Worm (Caenorhabditis elegans) whole organism, L2 larva: ENCODE results near the gene col-125.

Experiments
- alr-1 ChIP-seq: fragments of 150-350 bp; optimal IDR thresholded peaks from 2 replicates; lab custom pipeline; 2014; ENCODE audit warnings: missing biosample characterization, missing genetic modification characterization
- ceh-16 ChIP-seq: fragments of 150-350 bp; optimal IDR thresholded peaks from 2 replicates; lab custom pipeline; 2014; ENCODE audit warnings: missing biosample characterization, missing genetic modification characterization
- elt-1 ChIP-seq: fragments of 150-350 bp; optimal IDR thresholded peaks from 2 replicates; lab custom pipeline; 2014; ENCODE audit warnings: missing biosample characterization, missing genetic modification characterization
- elt-3 ChIP-seq: sonication (generic microtip); optimal IDR thresholded peaks from 2 replicates; lab custom pipeline; 2017; ENCODE audit warnings: missing biosample characterization, missing genetic modification characterization
- lin-11 ChIP-seq: fragments of 150-350 bp; sonication (generic microtip); optimal IDR thresholded peaks from 2 replicates; lab custom pipeline; 2014; ENCODE audit warnings: missing biosample characterization, missing genetic modification characterization, inconsistent platforms, mixed read lengths
- mab-5 ChIP-seq: fragments of 150-350 bp; optimal IDR thresholded peaks from 2 replicates; lab custom pipeline; 2014; ENCODE audit warnings: missing biosample characterization, missing genetic modification characterization
- nhr-25 ChIP-seq: fragments of 150-350 bp; sonication (generic microtip); optimal IDR thresholded peaks from 3 replicates; lab custom pipeline; 2014; ENCODE audit warnings: missing biosample characterization, missing genetic modification characterization
- nhr-77 ChIP-seq: fragments of 150-350 bp; optimal IDR thresholded peaks from 2 replicates; lab custom pipeline; 2014; ENCODE audit warnings: missing biosample characterization, missing genetic modification characterization
- skn-1 ChIP-seq: sonication (generic microtip); optimal IDR thresholded peaks from 2 replicates; lab custom pipeline; 2017; ENCODE audit warnings: missing biosample characterization, missing genetic modification characterization
- unc-39 ChIP-seq: fragments of 150-350 bp; optimal IDR thresholded peaks from 2 replicates; lab custom pipeline; 2014; ENCODE audit warnings: missing biosample characterization, missing genetic modification characterization
- unc-62 ChIP-seq: fragments of 150-350 bp; optimal IDR thresholded peaks from 2 replicates; lab custom pipeline; 2014; ENCODE audit warnings: missing biosample characterization, missing genetic modification reagents, missing genetic modification characterization
- zag-1 ChIP-seq: fragments of 150-350 bp; optimal IDR thresholded peaks from 2 replicates; lab custom pipeline; 2014; ENCODE audit warnings: missing biosample characterization, missing genetic modification characterization

ce11 chrIV:11271262-11271661, 46.0 kb downstream of the col-125 start, which contains the start of gene nhr-7:
- TF ChIP-seq zag-1 (tag; lab: Kevin White, UChicago) (no peak), elt-3 (tag; lab: Kevin White, UChicago) (no peak), alr-1 (tag; lab: Kevin White, UChicago) (no peak), mab-5 (tag; lab: Kevin White, UChicago) (no peak), unc-62 (GFP tag; lab: Kevin White, UChicago) (no peak), skn-1 (no peak), nhr-77 (no peak), unc-39 (no peak), ceh-16 (no peak), nhr-25 (tag; lab: Kevin White, UChicago) (no peak), lin-11 (tag; lab: Kevin White, UChicago) (no peak), elt-1 (tag; lab: Kevin White, UChicago) (no peak)
